Worm (Caenorhabditis elegans) whole organism, L1 larva: ENCODE results near the gene K06B4.4.

Experiments
- C04F5.9 ChIP-seq: sonication (generic microtip); optimal IDR thresholded peaks from 2 replicates; lab custom pipeline; 2016; ENCODE audit warnings: missing genetic modification characterization, missing compliant biosample characterization
- C34B4.2 ChIP-seq: sonication (generic microtip); optimal IDR thresholded peaks from 2 replicates; lab custom pipeline; 2017; ENCODE audit warnings: mild to moderate bottlenecking, missing genetic modification characterization, missing compliant biosample characterization
- Y116A8C.19 ChIP-seq: sonication (generic microtip); optimal IDR thresholded peaks from 2 replicates; lab custom pipeline; 2016; ENCODE audit warnings: missing compliant biosample characterization, missing genetic modification characterization, borderline replicate concordance
- aha-1 ChIP-seq: fragments of 150-350 bp; optimal IDR thresholded peaks from 2 replicates; lab custom pipeline; 2014; ENCODE audit warnings: missing biosample characterization, missing genetic modification characterization
- alr-1 ChIP-seq: fragments of 200-800 bp; sonication (Bioruptor generic); optimal IDR thresholded peaks from 2 replicates; lab custom pipeline; 2018; ENCODE audit warnings: borderline replicate concordance, mild to moderate bottlenecking, missing genetic modification characterization, missing compliant biosample characterization
- aly-2 ChIP-seq: fragments of 150-350 bp; optimal IDR thresholded peaks from 2 replicates; lab custom pipeline; 2014; ENCODE audit warnings: missing biosample characterization, missing genetic modification characterization
- ama-1 ChIP-seq: fragments of 150-350 bp; optimal IDR thresholded peaks from 2 replicates; lab custom pipeline; 2014
- blmp-1 ChIP-seq: fragments of 150-350 bp; optimal IDR thresholded peaks from 2 replicates; lab custom pipeline; 2014; ENCODE audit warnings: missing biosample characterization, missing genetic modification characterization
- ceh-63 ChIP-seq: fragments of 200-800 bp; sonication (Bioruptor generic); optimal IDR thresholded peaks from 2 replicates; lab custom pipeline; 2018; ENCODE audit warnings: mild to moderate bottlenecking, missing genetic modification characterization, missing compliant biosample characterization
- ceh-82 ChIP-seq, 3 experiments: fragments of 150-350 bp in 1 of 3; sonication (generic microtip) in 2 of 3; optimal IDR thresholded peaks; 2 replicates each; lab custom pipeline; 2014 to 2017; ENCODE audit warnings: missing biosample characterization in 3 of 3, missing genetic modification characterization in 3 of 3
- ces-1 ChIP-seq: fragments of 150-350 bp; optimal IDR thresholded peaks from 2 replicates; lab custom pipeline; 2014; ENCODE audit warnings: missing biosample characterization, missing genetic modification reagents, missing genetic modification characterization
- efl-1 ChIP-seq, 4 experiments: fragments of 150-350 bp; optimal IDR thresholded peaks in 3 of 4; peaks in 1 of 4; 1 replicate in 1 of 4; 2 replicates in 3 of 4; lab custom pipeline; 2014; ENCODE audit warnings: missing biosample characterization in 2 of 4, missing genetic modification characterization in 2 of 4, missing genetic modification reagents in 2 of 4
- efl-3 ChIP-seq: fragments of 200-800 bp; sonication (Bioruptor generic); optimal IDR thresholded peaks from 2 replicates; lab custom pipeline; 2018; ENCODE audit warnings: mild to moderate bottlenecking, missing genetic modification characterization, missing compliant biosample characterization
- egl-13 ChIP-seq: sonication (generic microtip); optimal IDR thresholded peaks from 2 replicates; lab custom pipeline; 2016; ENCODE audit warnings: missing genotype, missing genetic modification reagents, missing genetic modification characterization, missing compliant biosample characterization
- egl-27 ChIP-seq, 2 experiments: fragments of 150-350 bp in 1 of 2; sonication (generic microtip); optimal IDR thresholded peaks; 3 replicates each; lab custom pipeline; 2017 to 2018; ENCODE audit warnings: missing biosample characterization in 2 of 2, missing genetic modification characterization in 2 of 2, missing genetic modification reagents in 2 of 2
- fkh-10 ChIP-seq: sonication (generic microtip); optimal IDR thresholded peaks from 2 replicates; lab custom pipeline; 2017; ENCODE audit warnings: missing biosample characterization, missing genetic modification reagents, missing genetic modification characterization
- fos-1 ChIP-seq: fragments of 150-350 bp; optimal IDR thresholded peaks from 2 replicates; lab custom pipeline; 2014; ENCODE audit warnings: missing biosample characterization, missing genetic modification characterization
- grh-1 ChIP-seq: fragments of 200-800 bp; sonication (Bioruptor generic); IDR thresholded peaks from 2 replicates; pipeline ENCODE4 v1.3.6; 2022; ENCODE audit warnings: missing genetic modification reagents, missing genetic modification characterization, missing compliant biosample characterization
- irx-1 ChIP-seq: sonication (generic microtip); optimal IDR thresholded peaks from 2 replicates; lab custom pipeline; 2016; ENCODE audit warnings: missing genetic modification characterization, missing compliant biosample characterization
- jun-1 ChIP-seq: fragments of 150-350 bp; optimal IDR thresholded peaks from 2 replicates; lab custom pipeline; 2014; ENCODE audit warnings: missing biosample characterization, missing genetic modification reagents, missing genetic modification characterization
- lin-14 ChIP-seq: fragments of 200-800 bp; sonication (Bioruptor generic); optimal IDR thresholded peaks from 2 replicates; lab custom pipeline; 2018; ENCODE audit warnings: mild to moderate bottlenecking, missing genetic modification characterization, moderate library complexity, missing compliant biosample characterization
- lin-35 ChIP-seq, 2 experiments: fragments of 150-350 bp; optimal IDR thresholded peaks; 2 replicates each; lab custom pipeline; 2014; ENCODE audit warnings: missing biosample characterization in 2 of 2, missing genetic modification characterization in 2 of 2, missing genetic modification reagents in 2 of 2
- lsy-2 ChIP-seq, 2 experiments: fragments of 150-350 bp; optimal IDR thresholded peaks; 2 replicates each; lab custom pipeline; 2014; ENCODE audit warnings: missing biosample characterization in 2 of 2, missing genetic modification characterization in 2 of 2
- mab-9 ChIP-seq: fragments of 200-800 bp; sonication (Bioruptor generic); IDR thresholded peaks from 2 replicates; pipeline ENCODE4 v1.3.6; 2022; ENCODE audit warnings: missing genetic modification reagents, missing genetic modification characterization, missing compliant biosample characterization
- mep-1 ChIP-seq: fragments of 150-350 bp; optimal IDR thresholded peaks from 2 replicates; lab custom pipeline; 2014; ENCODE audit warnings: missing biosample characterization, missing genetic modification characterization
- nhr-19 ChIP-seq: fragments of 200-800 bp; sonication (Bioruptor generic); conservative IDR thresholded peaks from 2 replicates; pipeline ENCODE4 v1.3.6; 2022; ENCODE audit warnings: missing genetic modification characterization, missing compliant biosample characterization
- nhr-20 ChIP-seq: sonication (generic microtip); optimal IDR thresholded peaks from 2 replicates; lab custom pipeline; 2016; ENCODE audit warnings: mild to moderate bottlenecking, missing genetic modification characterization, missing compliant biosample characterization
- nhr-71 ChIP-seq: sonication (generic microtip); optimal IDR thresholded peaks from 2 replicates; lab custom pipeline; 2016; ENCODE audit warnings: mild to moderate bottlenecking, missing genetic modification characterization, moderate library complexity, missing compliant biosample characterization
- nhr-76 ChIP-seq: sonication (generic microtip); optimal IDR thresholded peaks from 2 replicates; lab custom pipeline; 2017; ENCODE audit warnings: missing biosample characterization, missing genetic modification characterization
- nhr-77 ChIP-seq: fragments of 150-350 bp; optimal IDR thresholded peaks from 2 replicates; lab custom pipeline; 2014; ENCODE audit warnings: missing biosample characterization, missing genetic modification characterization
- nhr-85 ChIP-seq: sonication (generic microtip); peaks from one replicate; lab custom pipeline; 2016; ENCODE audit warnings: missing genetic modification characterization, inconsistent platforms, missing compliant biosample characterization
- pax-3 ChIP-seq: fragments of 200-800 bp; sonication (Bioruptor generic); optimal IDR thresholded peaks from 2 replicates; lab custom pipeline; 2018; ENCODE audit warnings: mild to moderate bottlenecking, missing genetic modification characterization, moderate library complexity, missing compliant biosample characterization
- rnt-1 ChIP-seq: sonication (generic microtip); optimal IDR thresholded peaks from 2 replicates; lab custom pipeline; 2016; ENCODE audit warnings: mild to moderate bottlenecking, missing genetic modification characterization, moderate library complexity, missing compliant biosample characterization
- snu-23 ChIP-seq: sonication (generic microtip); optimal IDR thresholded peaks from 2 replicates; lab custom pipeline; 2016; ENCODE audit warnings: missing genetic modification characterization, missing compliant biosample characterization
- sup-37 ChIP-seq: fragments of 200-800 bp; sonication (Bioruptor generic); optimal IDR thresholded peaks from 2 replicates; lab custom pipeline; 2018; ENCODE audit warnings: mild to moderate bottlenecking, missing genetic modification characterization, missing compliant biosample characterization
- tlp-1 ChIP-seq: fragments of 150-350 bp; optimal IDR thresholded peaks from 2 replicates; lab custom pipeline; 2014; ENCODE audit warnings: missing biosample characterization, missing genetic modification characterization
- unc-130 ChIP-seq: fragments of 150-350 bp; optimal IDR thresholded peaks from 2 replicates; lab custom pipeline; 2017; ENCODE audit warnings: missing biosample characterization, missing genetic modification characterization, inconsistent platforms
- unc-30 ChIP-seq: sonication (generic microtip); optimal IDR thresholded peaks from 2 replicates; lab custom pipeline; 2017; ENCODE audit warnings: missing biosample characterization, missing genetic modification characterization
- unc-62 ChIP-seq: fragments of 150-350 bp; optimal IDR thresholded peaks from 2 replicates; lab custom pipeline; 2014; ENCODE audit warnings: missing biosample characterization, missing genetic modification reagents, missing genetic modification characterization
- zag-1 ChIP-seq: fragments of 150-350 bp; optimal IDR thresholded peaks from 2 replicates; lab custom pipeline; 2014; ENCODE audit warnings: missing biosample characterization, missing genetic modification characterization
- zip-4 ChIP-seq: fragments of 200-800 bp; sonication (Bioruptor generic); optimal IDR thresholded peaks from 2 replicates; lab custom pipeline; 2018; ENCODE audit warnings: mild to moderate bottlenecking, missing genetic modification characterization, moderate library complexity, missing compliant biosample characterization
- ztf-4 ChIP-seq: fragments of 150-350 bp; optimal IDR thresholded peaks from 2 replicates; lab custom pipeline; 2014; ENCODE audit warnings: missing biosample characterization, missing genetic modification characterization

K06B4.4 gene

DNA sequence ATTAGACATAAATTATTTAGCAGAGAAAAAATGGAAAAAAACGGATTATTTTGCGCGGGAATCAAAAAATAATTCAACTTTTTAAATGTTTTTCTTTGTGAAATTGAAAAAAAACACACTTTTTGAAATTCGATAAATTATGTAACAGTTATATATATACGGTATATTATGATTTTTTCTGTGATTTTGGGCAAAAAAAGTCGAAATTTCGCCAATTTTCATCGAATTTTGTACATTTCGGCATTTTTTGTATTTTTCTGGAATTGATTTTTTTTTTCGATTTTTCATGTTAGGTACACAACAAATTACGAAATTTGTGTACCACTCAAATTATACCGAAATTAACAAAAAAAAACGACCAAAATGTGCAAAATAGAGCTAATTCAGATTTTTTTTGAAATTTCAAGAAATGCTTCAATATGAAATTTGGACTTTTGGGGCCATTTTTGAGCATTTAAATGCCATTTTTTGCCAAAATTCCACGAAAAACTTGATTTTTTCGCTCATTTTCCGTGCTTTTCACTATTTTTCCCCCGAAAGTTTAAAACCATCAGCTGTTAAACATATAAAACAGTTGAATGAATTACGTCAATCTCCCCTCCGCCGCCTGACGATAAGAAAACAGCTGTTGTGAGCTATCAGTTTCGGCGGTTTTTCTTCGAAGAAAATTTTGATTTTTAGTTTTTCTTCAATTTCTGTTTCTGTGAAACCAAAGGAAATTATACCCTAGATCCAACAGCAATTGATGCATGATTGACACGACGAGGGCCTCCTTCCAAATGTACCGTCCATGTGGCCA lies 10.5 kb upstream of the K06B4.4 start:
- TF ChIP-seq aly-2 (tag; lab: Kevin White, UChicago) (no peak), irx-1 (tag; lab: Kevin White, UChicago) (no peak), ceh-82 (tag; optimal IDR thresholded peaks at IDR 0.05; lab: Kevin White, UChicago) (no peak), unc-62 (GFP tag; lab: Kevin White, UChicago) (no peak), snu-23 (GFP tag; lab: Kevin White, UChicago) (peak; percentile 5), zip-4 (GFP tag; lab: Kevin White, UChicago) (no peak), ces-1 (GFP tag; lab: Kevin White, UChicago) (no peak), alr-1 (tag; lab: Kevin White, UChicago) (no peak), mab-9 (GFP tag; lab: Robert Waterston, UW) (no peak), nhr-20 (tag; lab: Kevin White, UChicago) (no peak), nhr-85 (tag; lab: Kevin White, UChicago) (no peak), nhr-76 (no peak), nhr-19 (GFP tag; lab: Robert Waterston, UW) (peak; percentile 34; the same call in 1 of the 2 replicates), efl-3 (GFP tag; lab: Kevin White, UChicago) (no peak), egl-13 (tag; lab: Kevin White, UChicago) (no peak), zag-1 (tag; lab: Kevin White, UChicago) (no peak), C04F5.9 (tag; lab: Kevin White, UChicago) (no peak), sup-37 (GFP tag; lab: Kevin White, UChicago) (no peak), jun-1 (tag; lab: Kevin White, UChicago) (no peak), egl-27 (tag; optimal IDR thresholded peaks at IDR 0.05; lab: Kevin White, UChicago) (no peak), nhr-71 (tag; lab: Kevin White, UChicago) (peak; percentile 40), unc-130 (no peak), pax-3 (no peak), Y116A8C.19 (tag; lab: Kevin White, UChicago) (no peak), ceh-63 (GFP tag; lab: Kevin White, UChicago) (no peak), efl-1 (optimal IDR thresholded peaks at IDR 0.05; lab: Kevin White, UChicago) (no peak), efl-1 (GFP tag; optimal IDR thresholded peaks at IDR 0.05 in 1 of 2; lab: Kevin White, UChicago) (no peak), nhr-77 (no peak), fkh-10 (GFP tag; lab: Kevin White, UChicago) (no peak), mep-1 (tag; lab: Kevin White, UChicago) (no peak), lin-35 (GFP tag; optimal IDR thresholded peaks at IDR 0.05; lab: Kevin White, UChicago) (no peak), rnt-1 (peak; percentile 72), lin-14 (GFP tag; lab: Kevin White, UChicago) (peak; percentile 51), C34B4.2 (tag; lab: Kevin White, UChicago) (no peak), ztf-4 (tag; lab: Kevin White, UChicago) (no peak), lsy-2 (tag; optimal IDR thresholded peaks at IDR 0.05; lab: Kevin White, UChicago) (peak in 1 of 2 experiments; percentile 24), aha-1 (tag; lab: Kevin White, UChicago) (no peak), fos-1 (no peak), tlp-1 (tag; lab: Kevin White, UChicago) (no peak), unc-30 (tag; lab: Kevin White, UChicago) (no peak), grh-1 (GFP tag; lab: Robert Waterston, UW) (no peak), blmp-1 (tag; lab: Kevin White, UChicago) (no peak), ama-1 (no peak)
